Worm (Caenorhabditis elegans) whole organism, mixed stage, embryonic: ENCODE measurements around the gene F11G11.14.

Experiments
- M03D4.4 ChIP-seq: sonication (generic microtip); optimal IDR thresholded peaks from 2 replicates; lab custom pipeline; 2017; ENCODE audit warnings: mild to moderate bottlenecking, missing genetic modification characterization, missing compliant biosample characterization
- blmp-1 ChIP-seq: fragments of 150-350 bp; optimal IDR thresholded peaks from 2 replicates; lab custom pipeline; 2014; ENCODE audit warnings: missing biosample characterization, missing genetic modification characterization
- ceh-83 ChIP-seq: fragments of 200-800 bp; sonication (Bioruptor generic); optimal IDR thresholded peaks from 2 replicates; lab custom pipeline; 2018; ENCODE audit warnings: mild to moderate bottlenecking, missing genetic modification characterization, missing compliant biosample characterization
- elt-1 ChIP-seq: sonication (generic microtip); optimal IDR thresholded peaks from 2 replicates; lab custom pipeline; 2017; ENCODE audit warnings: missing genetic modification characterization, mild to moderate bottlenecking, missing compliant biosample characterization, antibody characterized with exemption, moderate library complexity, borderline replicate concordance; ENCODE audit not compliant: insufficient read depth
- elt-3 ChIP-seq: fragments of 150-350 bp; optimal IDR thresholded peaks from 2 replicates; lab custom pipeline; 2014; ENCODE audit warnings: missing biosample characterization, missing genetic modification characterization
- ham-2 ChIP-seq: fragments of 200-800 bp; sonication (Bioruptor generic); optimal IDR thresholded peaks from 2 replicates; lab custom pipeline; 2018; ENCODE audit warnings: mild to moderate bottlenecking, missing genetic modification characterization, missing compliant biosample characterization
- mls-2 ChIP-seq: sonication (generic microtip); optimal IDR thresholded peaks from 2 replicates; lab custom pipeline; 2016; ENCODE audit warnings: mild to moderate bottlenecking, missing genetic modification characterization, moderate library complexity, missing compliant biosample characterization
- nhr-2 ChIP-seq: fragments of 150-350 bp; optimal IDR thresholded peaks from 2 replicates; lab custom pipeline; 2014; ENCODE audit warnings: missing biosample characterization, missing genetic modification characterization
- nhr-237 ChIP-seq: fragments of 150-350 bp; optimal IDR thresholded peaks from 2 replicates; lab custom pipeline; 2014; ENCODE audit warnings: missing biosample characterization, missing genetic modification characterization
- pha-4 ChIP-seq: fragments of 150-350 bp; optimal IDR thresholded peaks from 2 replicates; lab custom pipeline; 2018; ENCODE audit warnings: missing biosample characterization, missing genetic modification reagents, missing genetic modification characterization
- tbx-8 ChIP-seq: fragments of 200-800 bp; sonication (Bioruptor generic); optimal IDR thresholded peaks from 2 replicates; lab custom pipeline; 2018; ENCODE audit warnings: mild to moderate bottlenecking, missing genetic modification characterization, moderate library complexity, missing compliant biosample characterization
- unc-39 ChIP-seq: fragments of 150-350 bp; optimal IDR thresholded peaks from 2 replicates; lab custom pipeline; 2014; ENCODE audit warnings: missing biosample characterization, missing genetic modification characterization
- unc-62 ChIP-seq: fragments of 150-350 bp; optimal IDR thresholded peaks from 2 replicates; lab custom pipeline; 2014; ENCODE audit warnings: missing biosample characterization, missing genetic modification reagents, missing genetic modification characterization
- ztf-11 ChIP-seq: fragments of 150-350 bp; optimal IDR thresholded peaks from 2 replicates; lab custom pipeline; 2014; ENCODE audit warnings: missing biosample characterization, missing genetic modification characterization

ce11 chrII:4871834-4872233, 8.4 kb downstream of the F11G11.14 start:
- no peak for TF ChIP-seq elt-3
- TF ChIP-seq unc-62, result no peak
- TF ChIP-seq nhr-2, result no peak
- TF ChIP-seq nhr-237, result no peak
- TF ChIP-seq blmp-1 (tag; lab: Kevin White, UChicago), result no peak
- no peak for TF ChIP-seq elt-1 (tag; lab: Kevin White, UChicago)
- TF ChIP-seq M03D4.4 (tag; lab: Kevin White, UChicago), result no peak
- TF ChIP-seq tbx-8 (GFP tag; lab: Kevin White, UChicago), result no peak
- TF ChIP-seq mls-2 (tag; lab: Kevin White, UChicago), result no peak
- TF ChIP-seq unc-39 (tag; lab: Kevin White, UChicago), result no peak
- no peak for TF ChIP-seq pha-4 (tag; lab: Kevin White, UChicago)
- no peak for TF ChIP-seq ceh-83 (GFP tag; lab: Kevin White, UChicago)
- TF ChIP-seq ztf-11 (tag; lab: Kevin White, UChicago), result no peak
- TF ChIP-seq ham-2, result no peak
